Fruit fly (Drosophila melanogaster) whole organism, embryonic: ENCODE measurements around the gene CG5273.

Source experiments
- Abd-B ChIP-seq: fragments of 200-800 bp; sonication (Bioruptor generic); optimal IDR thresholded peaks from 2 replicates; lab custom pipeline; 2018; ENCODE audit warnings: missing biosample characterization, mild to moderate bottlenecking, missing genetic modification characterization, moderate library complexity
- Bteb2 ChIP-seq: fragments of 200-800 bp; sonication (Bioruptor generic); optimal IDR thresholded peaks from 2 replicates; lab custom pipeline; 2016; ENCODE audit warnings: missing biosample characterization, missing genetic modification characterization
- CG10209 ChIP-seq: fragments of 200-800 bp; sonication (Bioruptor generic); optimal IDR thresholded peaks from 3 replicates; lab custom pipeline; 2017; ENCODE audit warnings: missing biosample characterization, mild to moderate bottlenecking, missing genetic modification characterization, missing genetic modification reagents
- CG1024 ChIP-seq: fragments of 200-800 bp; sonication (Bioruptor generic); IDR thresholded peaks from 2 replicates; pipeline ENCODE4 v1.3.6; 2022; ENCODE audit warnings: missing biosample characterization, missing genetic modification characterization
- CG11723 ChIP-seq: fragments of 200-800 bp; sonication (Bioruptor generic); optimal IDR thresholded peaks from 2 replicates; lab custom pipeline; 2017; ENCODE audit warnings: missing biosample characterization, mild to moderate bottlenecking, missing genetic modification characterization
- CG12942 ChIP-seq: fragments of 200-800 bp; sonication (Bioruptor generic); optimal IDR thresholded peaks from 3 replicates; lab custom pipeline; 2016; ENCODE audit warnings: missing biosample characterization, missing genetic modification characterization
- CG17568 ChIP-seq: fragments of 200-800 bp; sonication (Bioruptor generic); optimal IDR thresholded peaks from 2 replicates; lab custom pipeline; 2018; ENCODE audit warnings: missing biosample characterization, mild to moderate bottlenecking, missing genetic modification characterization, moderate library complexity
- CG2712 ChIP-seq: fragments of 200-800 bp; optimal IDR thresholded peaks from 3 replicates; lab custom pipeline; 2019; ENCODE audit warnings: missing biosample characterization, mild to moderate bottlenecking, missing genetic modification characterization, moderate library complexity
- CG30403 ChIP-seq: fragments of 200-800 bp; sonication (Bioruptor generic); optimal IDR thresholded peaks from 3 replicates; lab custom pipeline; 2016; ENCODE audit warnings: missing biosample characterization, missing genetic modification characterization
- CG31365 ChIP-seq: fragments of 200-800 bp; sonication (Bioruptor generic); optimal IDR thresholded peaks from 2 replicates; lab custom pipeline; 2018; ENCODE audit warnings: missing biosample characterization, mild to moderate bottlenecking, missing genetic modification characterization
- CG32767 ChIP-seq: fragments of 200-800 bp; sonication (Bioruptor generic); IDR thresholded peaks from 2 replicates; pipeline ENCODE4 v1.3.6; 2022; ENCODE audit warnings: missing biosample characterization, missing genetic modification characterization
- CG33557 ChIP-seq: fragments of 200-800 bp; sonication (Bioruptor generic); optimal IDR thresholded peaks from 2 replicates; lab custom pipeline; 2019; ENCODE audit warnings: missing biosample characterization, mild to moderate bottlenecking, missing genetic modification characterization, moderate library complexity
- CG42726 ChIP-seq: fragments of 200-800 bp; sonication (Bioruptor generic); IDR thresholded peaks from 2 replicates; pipeline ENCODE4 v1.3.6; 2022; ENCODE audit warnings: missing biosample characterization, missing genetic modification characterization; ENCODE audit not compliant: partially characterized antibody
- CG4424 ChIP-seq: fragments of 200-800 bp; sonication (Bioruptor generic); optimal IDR thresholded peaks from 3 replicates; lab custom pipeline; 2016; ENCODE audit warnings: missing biosample characterization, missing genetic modification characterization
- CG4854 ChIP-seq: fragments of 200-800 bp; sonication (Bioruptor generic); optimal IDR thresholded peaks from 2 replicates; lab custom pipeline; 2016; ENCODE audit warnings: missing biosample characterization, missing genetic modification characterization, inconsistent platforms
- CG7556 ChIP-seq: fragments of 200-800 bp; sonication (Bioruptor generic); optimal IDR thresholded peaks from 2 replicates; lab custom pipeline; 2017; ENCODE audit warnings: missing biosample characterization, mild to moderate bottlenecking, missing genetic modification characterization
- CG7987 ChIP-seq: fragments of 200-800 bp; sonication (Bioruptor generic); optimal IDR thresholded peaks from 2 replicates; lab custom pipeline; 2018; ENCODE audit warnings: missing biosample characterization, mild to moderate bottlenecking, missing genetic modification characterization, moderate library complexity
- CHES-1-like ChIP-seq: fragments of 200-800 bp; sonication (Bioruptor generic); optimal IDR thresholded peaks from 2 replicates; lab custom pipeline; 2016; ENCODE audit warnings: missing biosample characterization, missing genetic modification characterization
- Dp ChIP-seq: fragments of 200-800 bp; sonication (Bioruptor generic); optimal IDR thresholded peaks from 2 replicates; lab custom pipeline; 2018; ENCODE audit warnings: missing biosample characterization, mild to moderate bottlenecking, missing genetic modification characterization, moderate library complexity
- E2f2 ChIP-seq: fragments of 200-800 bp; sonication (Bioruptor generic); IDR thresholded peaks from 2 replicates; pipeline ENCODE4 v1.3.6; 2022; ENCODE audit warnings: missing biosample characterization, missing genetic modification characterization
- Gsc ChIP-seq: fragments of 200-800 bp; sonication (Bioruptor generic); IDR thresholded peaks from 2 replicates; pipeline ENCODE4 v1.3.6; 2022; ENCODE audit warnings: missing biosample characterization, missing genetic modification characterization
- Gug ChIP-seq: fragments of 200-800 bp; sonication (Bioruptor generic); IDR thresholded peaks from 4 replicates; pipeline ENCODE4 v1.3.6; 2022; ENCODE audit warnings: missing biosample characterization, missing genetic modification characterization
- H2.0 ChIP-seq: fragments of 200-800 bp; sonication (Bioruptor generic); IDR thresholded peaks from 2 replicates; pipeline ENCODE4 v1.3.6; 2022; ENCODE audit warnings: missing biosample characterization, missing genetic modification characterization
- Hey ChIP-seq: fragments of 200-800 bp; sonication (Bioruptor generic); optimal IDR thresholded peaks from 3 replicates; lab custom pipeline; 2018; ENCODE audit warnings: missing biosample characterization, mild to moderate bottlenecking, missing genetic modification characterization
- HmgD ChIP-seq: fragments of 200-800 bp; sonication (Bioruptor generic); optimal IDR thresholded peaks from 3 replicates; lab custom pipeline; 2016; ENCODE audit warnings: missing biosample characterization, missing genetic modification characterization
- Hmx ChIP-seq: fragments of 200-800 bp; sonication (Bioruptor generic); optimal IDR thresholded peaks from 2 replicates; lab custom pipeline; 2016; ENCODE audit warnings: missing biosample characterization, missing genetic modification characterization
- MTF-1 ChIP-seq: fragments of 200-800 bp; sonication (Bioruptor generic); optimal IDR thresholded peaks from 2 replicates; lab custom pipeline; 2018; ENCODE audit warnings: missing biosample characterization, mild to moderate bottlenecking, missing genetic modification characterization, borderline replicate concordance
- Mrtf ChIP-seq: fragments of 200-800 bp; sonication (Bioruptor generic); IDR thresholded peaks from 3 replicates; pipeline ENCODE4 v1.3.6; 2022; ENCODE audit warnings: missing biosample characterization, missing genetic modification characterization
- NC2β ChIP-seq: fragments of 200-800 bp; sonication (Bioruptor generic); optimal IDR thresholded peaks from 2 replicates; lab custom pipeline; 2016; ENCODE audit warnings: missing biosample characterization, missing genetic modification characterization
- Neu2 ChIP-seq: fragments of 200-800 bp; sonication (Bioruptor generic); optimal IDR thresholded peaks from 3 replicates; lab custom pipeline; 2016; ENCODE audit warnings: missing biosample characterization, missing genetic modification characterization, borderline replicate concordance
- Oli ChIP-seq: fragments of 200-800 bp; sonication (Bioruptor generic); optimal IDR thresholded peaks from 2 replicates; lab custom pipeline; 2018; ENCODE audit warnings: missing biosample characterization, mild to moderate bottlenecking, missing genetic modification characterization, moderate library complexity
- PHDP ChIP-seq: fragments of 200-800 bp; sonication (Bioruptor generic); optimal IDR thresholded peaks from 3 replicates; lab custom pipeline; 2018; ENCODE audit warnings: missing biosample characterization, mild to moderate bottlenecking, missing genetic modification characterization, moderate library complexity
- Rx ChIP-seq: fragments of 200-800 bp; sonication (Bioruptor generic); IDR thresholded peaks from 2 replicates; pipeline ENCODE4 v1.3.6; 2022; ENCODE audit warnings: missing biosample characterization, missing genetic modification characterization
- Tbp ChIP-seq: fragments of >200 bp; optimal IDR thresholded peaks from 2 replicates; lab custom pipeline; 2018; ENCODE audit warnings: missing biosample characterization, missing genetic modification characterization
- Xbp1 ChIP-seq: fragments of 200-800 bp; sonication (Bioruptor generic); optimal IDR thresholded peaks from 3 replicates; lab custom pipeline; 2016; ENCODE audit warnings: missing biosample characterization, mild to moderate bottlenecking, missing genetic modification characterization
- Xrp1 ChIP-seq: fragments of 200-800 bp; sonication (Bioruptor generic); IDR thresholded peaks from 2 replicates; pipeline ENCODE4 v1.3.6; 2022; ENCODE audit warnings: missing biosample characterization, missing genetic modification characterization
- abd-A ChIP-seq: fragments of 200-800 bp; sonication (Bioruptor generic); optimal IDR thresholded peaks from 3 replicates; lab custom pipeline; 2019; ENCODE audit warnings: missing biosample characterization, mild to moderate bottlenecking, missing genetic modification characterization, moderate library complexity
- al ChIP-seq: fragments of 200-800 bp; sonication (Bioruptor generic); IDR thresholded peaks from 2 replicates; pipeline ENCODE4 v1.3.6; 2022; ENCODE audit warnings: missing biosample characterization, missing genetic modification characterization
- chinmo ChIP-seq: fragments of 200-800 bp; sonication (Bioruptor generic); IDR thresholded peaks from 4 replicates; pipeline ENCODE4 v1.3.6; 2022; ENCODE audit warnings: missing biosample characterization, missing genetic modification characterization; ENCODE audit not compliant: partially characterized antibody
- gsb ChIP-seq: fragments of 200-800 bp; sonication (Bioruptor generic); IDR thresholded peaks from 2 replicates; pipeline ENCODE4 v1.3.6; 2022; ENCODE audit warnings: missing biosample characterization, missing genetic modification characterization
- gt ChIP-seq: fragments of 200-800 bp; sonication (Bioruptor generic); IDR thresholded peaks from 2 replicates; pipeline ENCODE4 v1.3.6; 2022; ENCODE audit warnings: missing biosample characterization, missing genetic modification characterization
- hb ChIP-seq: fragments of 200-800 bp; sonication (Bioruptor generic); IDR thresholded peaks from 3 replicates; pipeline ENCODE4 v1.3.6; 2022; ENCODE audit warnings: missing biosample characterization, missing genetic modification characterization; ENCODE audit not compliant: partially characterized antibody
- kah ChIP-seq: fragments of 200-800 bp; sonication (Bioruptor generic); optimal IDR thresholded peaks from 2 replicates; lab custom pipeline; 2018; ENCODE audit warnings: missing biosample characterization, mild to moderate bottlenecking, missing genetic modification characterization
- lab ChIP-seq: fragments of 200-800 bp; sonication (Bioruptor generic); optimal IDR thresholded peaks from 3 replicates; lab custom pipeline; 2017; ENCODE audit warnings: missing biosample characterization, missing genetic modification characterization, mild to moderate bottlenecking, moderate library complexity, missing genetic modification reagents
- nerfin-2 ChIP-seq: fragments of 200-800 bp; sonication (Bioruptor generic); IDR thresholded peaks from 2 replicates; pipeline ENCODE4 v1.3.6; 2022; ENCODE audit warnings: missing biosample characterization, missing genetic modification characterization; ENCODE audit not compliant: partially characterized antibody
- sima ChIP-seq: fragments of 200-800 bp; sonication (Bioruptor generic); optimal IDR thresholded peaks from 2 replicates; lab custom pipeline; 2016; ENCODE audit warnings: missing biosample characterization, missing genetic modification characterization
- sisA ChIP-seq: fragments of 200-800 bp; sonication (Bioruptor generic); IDR thresholded peaks from 2 replicates; pipeline ENCODE4 v1.3.6; 2022; ENCODE audit warnings: missing biosample characterization, missing genetic modification characterization
- slp2 ChIP-seq: fragments of 200-800 bp; sonication (Bioruptor generic); optimal IDR thresholded peaks from 2 replicates; lab custom pipeline; 2016; ENCODE audit warnings: missing biosample characterization, missing genetic modification characterization
- vfl ChIP-seq: fragments of 200-800 bp; sonication (Bioruptor generic); optimal IDR thresholded peaks from 2 replicates; lab custom pipeline; 2016; ENCODE audit warnings: missing biosample characterization, missing genetic modification characterization
- wek ChIP-seq: fragments of 200-800 bp; sonication (Bioruptor generic); optimal IDR thresholded peaks from 3 replicates; lab custom pipeline; 2018; ENCODE audit warnings: missing biosample characterization, mild to moderate bottlenecking, missing genetic modification characterization, moderate library complexity

The CG5273 gene

DNA sequence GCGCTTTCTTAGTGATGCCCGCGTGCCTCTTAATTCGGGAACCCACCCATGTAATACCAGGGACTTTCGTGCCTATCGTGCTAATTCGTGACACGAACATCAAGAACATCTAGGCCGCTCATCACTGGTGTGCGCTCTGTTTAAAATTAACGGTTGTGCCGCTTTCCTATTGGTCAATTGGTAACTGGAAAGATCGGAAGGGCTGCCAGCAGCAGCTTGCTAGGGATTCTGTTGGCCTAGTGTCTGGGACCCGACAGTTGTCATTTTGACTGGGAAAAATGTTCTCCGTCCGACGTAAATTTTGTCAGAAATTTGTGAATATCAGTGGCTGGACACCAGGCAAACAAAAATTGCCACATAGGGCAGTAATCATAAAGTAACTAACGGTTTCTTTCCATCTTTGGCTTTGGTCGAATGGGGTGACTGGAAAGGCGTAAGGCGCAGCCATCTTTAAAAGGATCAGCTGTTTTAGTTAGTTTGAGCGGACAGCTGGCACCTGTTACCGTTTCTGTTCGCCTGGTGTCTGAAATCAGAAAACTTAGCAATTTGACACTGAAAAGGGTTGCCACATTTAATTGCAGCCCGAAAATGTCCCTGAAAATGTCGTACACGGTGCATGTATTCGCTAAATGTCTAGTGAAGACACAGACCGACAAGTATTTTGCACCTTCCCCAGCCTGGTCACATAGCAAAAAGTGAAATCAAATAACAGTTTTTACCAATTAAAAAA lies at the start of gene CG5273 (continued):
- peak; percentile 56 for TF ChIP-seq Dp (GFP tag; lab: Kevin White, UChicago)
- TF ChIP-seq HmgD (GFP tag; lab: Kevin White, UChicago) = no peak
- peak; percentile 1 for TF ChIP-seq CG10209 (GFP tag; lab: Kevin White, UChicago)
- no peak for TF ChIP-seq H2.0 (GFP tag; lab: Robert Waterston, UW)
- TF ChIP-seq kah = peak; percentile 48
- TF ChIP-seq wek (GFP tag; lab: Kevin White, UChicago) = no peak
- no peak for TF ChIP-seq CG4854 (GFP tag; lab: Kevin White, UChicago)
- TF ChIP-seq Oli (tag; lab: Kevin White, UChicago) = no peak
- no peak for TF ChIP-seq sima (GFP tag; lab: Kevin White, UChicago)
- no peak for TF ChIP-seq Hey
- no peak for TF ChIP-seq Tbp (GFP tag; lab: Kevin White, UChicago)
- TF ChIP-seq CHES-1-like = peak; percentile 54
- peak; percentile 51; the same call in 1 of the 2 replicates for TF ChIP-seq Xrp1 (GFP tag; lab: Robert Waterston, UW)
- peak; percentile 64 for TF ChIP-seq lab
- TF ChIP-seq nerfin-2 (GFP tag; lab: Robert Waterston, UW) = peak; percentile 74
- TF ChIP-seq abd-A (tag; lab: Kevin White, UChicago) = peak; percentile 95
- no peak for TF ChIP-seq Mrtf (GFP tag; lab: Robert Waterston, UW)
- TF ChIP-seq E2f2 = peak; percentile 51
- TF ChIP-seq CG32767 = no peak
- TF ChIP-seq CG33557 = no peak
- TF ChIP-seq gsb (GFP tag; lab: Robert Waterston, UW) = no peak
- TF ChIP-seq CG4424 (GFP tag; lab: Kevin White, UChicago) = no peak
- TF ChIP-seq sisA (GFP tag; lab: Robert Waterston, UW) = no peak
- peak; percentile 86 for TF ChIP-seq hb (GFP tag; lab: Robert Waterston, UW)
- TF ChIP-seq chinmo (GFP tag; lab: Robert Waterston, UW) = peak; percentile 95
- TF ChIP-seq PHDP (tag; lab: Kevin White, UChicago) = no peak
- no peak for TF ChIP-seq CG30403 (GFP tag; lab: Kevin White, UChicago)
- TF ChIP-seq CG7987 (GFP tag; lab: Kevin White, UChicago) = peak; percentile 53
- no peak for TF ChIP-seq Hmx (GFP tag; lab: Kevin White, UChicago)
- TF ChIP-seq vfl (GFP tag; lab: Kevin White, UChicago) = no peak
- TF ChIP-seq Rx = no peak
- no peak for TF ChIP-seq Gsc (GFP tag; lab: Robert Waterston, UW)
- peak; percentile 7 for TF ChIP-seq CG12942 (GFP tag; lab: Kevin White, UChicago)
- TF ChIP-seq CG7556 = peak; percentile 7
- TF ChIP-seq CG11723 (GFP tag; lab: Kevin White, UChicago) = peak; percentile 4
- peak; percentile 7 for TF ChIP-seq MTF-1 (GFP tag; lab: Kevin White, UChicago)
- TF ChIP-seq Neu2 (GFP tag; lab: Kevin White, UChicago) = no peak
- no peak for TF ChIP-seq CG1024 (GFP tag; lab: Robert Waterston, UW)
- TF ChIP-seq CG42726 (GFP tag; lab: Robert Waterston, UW) = peak; percentile 85
- peak; percentile 12; the same call in 1 of the 4 replicates for TF ChIP-seq Gug (GFP tag; lab: Robert Waterston, UW)
- TF ChIP-seq gt (GFP tag; lab: Robert Waterston, UW) = no peak
- TF ChIP-seq CG2712 (tag; lab: Kevin White, UChicago) = peak; percentile 34
- no peak for TF ChIP-seq al (GFP tag; lab: Robert Waterston, UW)
- TF ChIP-seq Bteb2 (GFP tag; lab: Kevin White, UChicago) = no peak
- TF ChIP-seq CG17568 (GFP tag; lab: Kevin White, UChicago) = no peak
- TF ChIP-seq Abd-B (GFP tag; lab: Kevin White, UChicago) = peak; percentile 60
- TF ChIP-seq slp2 (GFP tag; lab: Kevin White, UChicago) = no peak
- peak; percentile 8 for TF ChIP-seq NC2β (GFP tag; lab: Kevin White, UChicago)
- TF ChIP-seq Xbp1 (GFP tag; lab: Kevin White, UChicago) = peak; percentile 25
- no peak for TF ChIP-seq CG31365 (tag; lab: Kevin White, UChicago)
